Worm (Caenorhabditis elegans) whole organism, L4 larva: ENCODE measurements around the gene cnc-2.

Experiments used
- F26F4.8 ChIP-seq: fragments of 200-800 bp; sonication (Bioruptor generic); conservative IDR thresholded peaks from 2 replicates; pipeline ENCODE4 v1.3.6; 2022; ENCODE audit warnings: missing genetic modification characterization, missing compliant biosample characterization
- F37D6.2 ChIP-seq: sonication (generic microtip); optimal IDR thresholded peaks from 2 replicates; lab custom pipeline; 2016; ENCODE audit warnings: mild to moderate bottlenecking, missing genetic modification characterization, missing compliant biosample characterization
- Y105C5A.15 ChIP-seq: fragments of 200-800 bp; sonication (Bioruptor generic); IDR thresholded peaks from 2 replicates; pipeline ENCODE4 v1.3.6; 2022; ENCODE audit warnings: missing genetic modification characterization, missing compliant biosample characterization
- ZK337.2 ChIP-seq: fragments of 200-800 bp; sonication (Bioruptor generic); IDR thresholded peaks from 2 replicates; pipeline ENCODE4 v1.3.6; 2022; ENCODE audit warnings: missing genetic modification reagents, missing genetic modification characterization, missing compliant biosample characterization
- ZK546.5 ChIP-seq, 2 experiments: sonication (generic microtip); optimal IDR thresholded peaks; 2 replicates each; lab custom pipeline; 2017; ENCODE audit warnings: missing biosample characterization in 2 of 2, missing genetic modification characterization in 2 of 2
- aly-2 ChIP-seq: sonication (generic microtip); optimal IDR thresholded peaks from 2 replicates; lab custom pipeline; 2018; ENCODE audit warnings: missing biosample characterization, missing genetic modification characterization
- ceh-28 ChIP-seq: fragments of 150-350 bp; optimal IDR thresholded peaks from 2 replicates; lab custom pipeline; 2014; ENCODE audit warnings: missing biosample characterization, missing genetic modification reagents, missing genetic modification characterization
- ceh-44 ChIP-seq: fragments of 200-800 bp; sonication (Bioruptor generic); IDR thresholded peaks from 2 replicates; pipeline ENCODE4 v1.3.6; 2022; ENCODE audit warnings: missing genetic modification reagents, missing genetic modification characterization, missing compliant biosample characterization
- ceh-82 ChIP-seq: sonication (generic microtip); optimal IDR thresholded peaks from 2 replicates; lab custom pipeline; 2017; ENCODE audit warnings: missing biosample characterization, missing genetic modification characterization
- ctbp-1 ChIP-seq: fragments of 200-800 bp; sonication (Bioruptor generic); IDR thresholded peaks from 2 replicates; pipeline ENCODE4 v1.3.6; 2022; ENCODE audit warnings: missing genetic modification reagents, missing genetic modification characterization, missing compliant biosample characterization
- daf-12 ChIP-seq: fragments of 150-350 bp; optimal IDR thresholded peaks from 2 replicates; lab custom pipeline; 2014; ENCODE audit warnings: missing biosample characterization, missing genetic modification reagents, missing genetic modification characterization
- egl-27 ChIP-seq: sonication (generic microtip); optimal IDR thresholded peaks from 3 replicates; lab custom pipeline; 2017; ENCODE audit warnings: missing biosample characterization, missing genetic modification reagents, missing genetic modification characterization
- fkh-10 ChIP-seq: fragments of 150-350 bp; optimal IDR thresholded peaks from 2 replicates; lab custom pipeline; 2014; ENCODE audit warnings: missing biosample characterization, missing genetic modification reagents, missing genetic modification characterization
- fos-1 ChIP-seq: fragments of 150-350 bp; optimal IDR thresholded peaks from 2 replicates; lab custom pipeline; 2014; ENCODE audit warnings: missing biosample characterization, missing genetic modification characterization
- gei-8 ChIP-seq: fragments of 200-800 bp; sonication (Bioruptor generic); optimal IDR thresholded peaks from 2 replicates; lab custom pipeline; 2018; ENCODE audit warnings: mild to moderate bottlenecking, missing genetic modification characterization, missing compliant biosample characterization
- hif-1 ChIP-seq, 2 experiments: sonication (generic microtip); optimal IDR thresholded peaks; 2 replicates each; lab custom pipeline; 2016 to 2017; ENCODE audit warnings: missing compliant biosample characterization in 2 of 2, missing genetic modification characterization in 2 of 2, missing genetic modification reagents in 2 of 2, missing genotype in 2 of 2, mild to moderate bottlenecking in 1 of 2
- hlh-30 ChIP-seq: sonication (generic microtip); optimal IDR thresholded peaks from 2 replicates; lab custom pipeline; 2017; ENCODE audit warnings: antibody characterized with exemption, mild to moderate bottlenecking, missing genetic modification characterization, missing compliant biosample characterization; ENCODE audit not compliant: insufficient read depth
- hmg-1.1 ChIP-seq: fragments of 200-800 bp; sonication (Bioruptor generic); IDR thresholded peaks from 2 replicates; pipeline ENCODE4 v1.3.6; 2022; ENCODE audit warnings: missing genetic modification reagents, missing genetic modification characterization, missing compliant biosample characterization
- lim-7 ChIP-seq: fragments of 200-800 bp; sonication (Bioruptor generic); IDR thresholded peaks from 2 replicates; pipeline ENCODE4 v1.3.6; 2022; ENCODE audit warnings: missing genetic modification characterization, missing compliant biosample characterization
- lin-1 ChIP-seq: fragments of 200-800 bp; sonication (Bioruptor generic); IDR thresholded peaks from 2 replicates; pipeline ENCODE4 v1.3.6; 2022; ENCODE audit warnings: missing genetic modification reagents, missing genetic modification characterization, missing compliant biosample characterization
- lin-15B ChIP-seq: fragments of 150-350 bp; sonication (generic microtip); optimal IDR thresholded peaks from 3 replicates; lab custom pipeline; 2014; ENCODE audit warnings: missing biosample characterization, missing genetic modification characterization
- lin-39 ChIP-seq: fragments of 150-350 bp; optimal IDR thresholded peaks from 2 replicates; lab custom pipeline; 2014; ENCODE audit warnings: missing biosample characterization, missing genetic modification reagents, missing genetic modification characterization
- madf-9 ChIP-seq: fragments of 200-800 bp; sonication (Bioruptor generic); conservative IDR thresholded peaks from 2 replicates; pipeline ENCODE4 v1.3.6; 2022; ENCODE audit warnings: missing genetic modification reagents, missing genetic modification characterization, missing compliant biosample characterization
- mep-1 ChIP-seq: fragments of 150-350 bp; sonication (generic microtip); optimal IDR thresholded peaks from 3 replicates; lab custom pipeline; 2014; ENCODE audit warnings: missing biosample characterization, missing genetic modification characterization
- mes-2 ChIP-seq: sonication (generic microtip); optimal IDR thresholded peaks from 2 replicates; lab custom pipeline; 2016; ENCODE audit warnings: missing genotype, mild to moderate bottlenecking, missing genetic modification characterization, missing compliant biosample characterization; ENCODE audit not compliant: poor library complexity, severe bottlenecking
- mxl-3 ChIP-seq: fragments of 200-800 bp; sonication (Bioruptor generic); optimal IDR thresholded peaks from 2 replicates; lab custom pipeline; 2018; ENCODE audit warnings: mild to moderate bottlenecking, missing genetic modification characterization, missing compliant biosample characterization
- nhr-41 ChIP-seq: fragments of 200-800 bp; sonication (Bioruptor generic); IDR thresholded peaks from 2 replicates; pipeline ENCODE4 v1.3.6; 2022; ENCODE audit warnings: missing genetic modification reagents, missing genetic modification characterization, missing compliant biosample characterization
- nhr-42 ChIP-seq: fragments of 200-800 bp; sonication (Bioruptor generic); IDR thresholded peaks from 2 replicates; pipeline ENCODE4 v1.3.6; 2022; ENCODE audit warnings: missing genetic modification characterization, missing compliant biosample characterization
- nhr-6 ChIP-seq: fragments of 150-350 bp; optimal IDR thresholded peaks from 2 replicates; lab custom pipeline; 2014; ENCODE audit warnings: missing biosample characterization, missing genetic modification characterization
- nhr-76 ChIP-seq: fragments of 150-350 bp; optimal IDR thresholded peaks from 2 replicates; lab custom pipeline; 2014; ENCODE audit warnings: missing biosample characterization, missing genetic modification characterization
- nhr-77 ChIP-seq: fragments of 150-350 bp; optimal IDR thresholded peaks from 2 replicates; lab custom pipeline; 2014; ENCODE audit warnings: missing biosample characterization, missing genetic modification characterization
- set-16 ChIP-seq: fragments of 200-800 bp; sonication (Bioruptor generic); IDR thresholded peaks from 2 replicates; pipeline ENCODE4 v1.3.6; 2022; ENCODE audit warnings: missing genetic modification reagents, missing genetic modification characterization, missing compliant biosample characterization
- snpc-4 ChIP-seq: fragments of 150-350 bp; optimal IDR thresholded peaks from 2 replicates; lab custom pipeline; 2014; ENCODE audit warnings: missing biosample characterization, missing genetic modification characterization
- spr-1 ChIP-seq: sonication (generic microtip); optimal IDR thresholded peaks from 2 replicates; lab custom pipeline; 2016; ENCODE audit warnings: mild to moderate bottlenecking, missing genetic modification characterization, missing compliant biosample characterization
- tag-97 ChIP-seq: fragments of 200-800 bp; sonication (Bioruptor generic); IDR thresholded peaks from 2 replicates; pipeline ENCODE4 v1.3.6; 2022; ENCODE audit warnings: missing genetic modification characterization, missing compliant biosample characterization
- unc-39 ChIP-seq: sonication (generic microtip); optimal IDR thresholded peaks from 2 replicates; lab custom pipeline; 2017; ENCODE audit warnings: missing biosample characterization, missing genetic modification characterization
- unc-62 ChIP-seq, 3 experiments: fragments of 150-350 bp in 1 of 3; sonication (generic microtip); optimal IDR thresholded peaks in 2 of 3; peaks in 1 of 3; 1 replicate in 1 of 3; 2 replicates in 2 of 3; lab custom pipeline; 2014 to 2017; ENCODE audit warnings: missing biosample characterization in 3 of 3, missing genetic modification characterization in 3 of 3, missing genetic modification reagents in 3 of 3, missing genotype in 1 of 3

The cnc-2 gene

DNA sequence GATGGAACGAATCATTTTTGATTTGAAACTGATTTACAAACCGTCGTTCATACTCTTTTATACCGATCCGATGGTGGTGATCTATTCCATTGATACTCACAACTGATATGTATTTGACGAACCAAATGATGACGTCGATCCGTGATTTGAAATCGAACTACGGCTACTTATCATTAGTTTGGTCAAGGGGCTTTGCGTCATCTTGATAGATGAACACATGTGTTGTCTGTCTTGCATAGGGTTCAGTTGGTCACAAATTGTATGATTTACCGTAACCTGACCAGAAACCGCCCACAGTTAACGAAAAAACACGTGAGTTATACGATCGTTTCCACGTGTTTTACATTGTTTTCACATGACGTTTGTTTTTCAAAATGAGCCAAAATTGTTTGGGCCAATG lies at the start of gene cnc-2:
TSS of gene cnc-2 (minus strand) at position 24 of the 400 bp plus-strand sequence.
- no peak for TF ChIP-seq madf-9 (GFP tag; lab: Robert Waterston, UW)
- no peak for TF ChIP-seq ZK546.5 (tag; optimal IDR thresholded peaks at IDR 0.05; lab: Kevin White, UChicago)
- TF ChIP-seq ZK337.2 (GFP tag; lab: Robert Waterston, UW), result no peak
- no peak for TF ChIP-seq mes-2
- TF ChIP-seq lin-39 (tag; lab: Kevin White, UChicago), result no peak
- TF ChIP-seq lin-15B (tag; lab: Kevin White, UChicago), result no peak
- no peak for TF ChIP-seq nhr-42
- TF ChIP-seq mxl-3 (GFP tag; lab: Kevin White, UChicago), result peak; percentile 37
- no peak for TF ChIP-seq egl-27 (tag; lab: Kevin White, UChicago)
- TF ChIP-seq mep-1 (tag; lab: Kevin White, UChicago), result no peak
- no peak for TF ChIP-seq lin-1
- no peak for TF ChIP-seq unc-39
- peak; percentile 2 for TF ChIP-seq hlh-30 (tag; lab: Kevin White, UChicago)
- no peak for TF ChIP-seq nhr-41 (GFP tag; lab: Robert Waterston, UW)

DNA sequence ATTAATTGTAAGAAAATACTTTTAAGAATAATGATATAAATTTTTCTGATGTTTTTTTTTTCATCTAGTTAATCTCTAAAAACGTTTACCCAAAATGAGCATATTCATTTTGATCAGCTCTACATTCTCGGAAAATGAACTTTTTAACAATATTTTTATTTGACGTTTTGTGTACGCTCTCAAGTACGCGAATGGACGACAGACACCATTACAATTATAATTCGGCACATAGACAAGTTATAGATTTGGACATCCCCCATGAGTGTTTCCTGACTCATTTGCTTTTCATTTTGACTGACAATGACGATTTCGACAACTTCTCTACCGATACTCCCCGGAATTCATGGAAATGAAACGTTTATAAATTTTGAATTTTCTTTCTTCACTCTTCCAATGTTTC lies 49.2 kb upstream of the cnc-2 start, which contains the start of gene sru-27:
TSS of gene sru-27 (plus strand) at position 301 of the 400 bp plus-strand sequence.
- peak in 1 of 2 experiments; percentile 23 for TF ChIP-seq unc-62 (GFP tag; optimal IDR thresholded peaks at IDR 0.05 in 1 of 2; lab: Kevin White, UChicago)
- no peak for TF ChIP-seq unc-62 (tag; optimal IDR thresholded peaks at IDR 0.05; lab: Kevin White, UChicago)
- no peak for TF ChIP-seq nhr-42

DNA sequence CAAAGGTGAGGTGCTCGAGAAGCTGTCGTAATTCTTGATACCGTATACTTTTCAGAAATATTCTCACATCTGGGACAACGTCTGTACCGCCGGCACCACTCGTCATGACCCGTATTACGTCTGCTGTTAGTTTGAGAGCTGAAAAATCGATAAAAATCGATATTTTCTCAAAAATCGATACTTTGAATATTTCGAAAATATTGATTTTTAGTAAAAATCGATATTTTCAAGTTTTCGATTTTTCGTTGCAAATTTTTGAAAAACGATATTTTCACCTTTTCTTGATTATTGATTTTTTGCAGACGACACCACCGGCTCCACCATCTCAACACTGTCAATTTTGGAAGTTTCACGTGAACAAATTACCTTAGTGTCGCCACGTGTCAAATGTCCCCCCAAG lies 45.8 kb upstream of the cnc-2 start:
- TF ChIP-seq ceh-28, result peak; percentile 94
- TF ChIP-seq F26F4.8 (GFP tag; lab: Robert Waterston, UW), result no peak

DNA sequence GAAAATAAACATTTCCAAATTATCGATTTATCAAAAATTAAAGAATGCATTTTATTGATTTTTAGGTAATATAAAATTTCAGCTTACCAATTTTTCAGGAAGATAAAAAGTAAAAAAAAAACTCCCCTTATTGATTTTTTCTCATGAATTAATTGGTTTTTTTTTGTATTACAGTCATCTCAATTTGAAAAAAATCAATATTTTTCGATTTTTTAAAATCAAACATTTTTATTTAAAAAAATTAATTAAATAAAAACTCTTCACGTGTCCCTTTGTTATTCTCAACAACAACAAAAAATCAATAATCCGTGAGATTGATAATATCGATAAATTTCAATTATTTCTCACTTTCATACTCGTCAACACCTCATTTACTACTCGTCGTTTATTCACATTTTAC lies 45.4 kb upstream of the cnc-2 start, which contains the start of gene C38C3.3:
TSS of gene C38C3.3 (plus strand) at position 301 of the 400 bp plus-strand sequence.
- no peak for TF ChIP-seq ZK546.5 (tag; optimal IDR thresholded peaks at IDR 0.05; lab: Kevin White, UChicago)

DNA sequence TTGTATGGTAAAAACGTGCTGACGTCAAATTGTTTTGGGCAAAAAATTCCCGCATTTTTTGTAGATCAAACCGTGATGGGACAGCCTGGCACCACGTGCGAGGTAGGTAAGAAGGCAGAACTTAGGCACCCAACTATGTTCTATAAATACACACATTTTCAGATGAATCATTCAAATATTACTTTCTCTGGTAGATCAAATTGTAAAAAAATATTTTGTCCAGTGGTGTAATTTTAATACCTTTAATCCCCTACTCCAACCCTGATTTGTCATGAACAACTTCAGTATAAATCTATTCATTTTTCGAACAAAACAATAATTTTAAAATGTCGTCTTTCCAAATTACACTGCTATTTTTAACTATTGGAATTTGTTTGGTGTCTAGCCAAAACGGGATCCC lies 44.5 kb upstream of the cnc-2 start, which contains the start of gene spig-7:
TSS of gene spig-7 (plus strand) at position 301 of the 400 bp plus-strand sequence.
- no peak for TF ChIP-seq nhr-6 (tag; lab: Kevin White, UChicago)
- no peak for TF ChIP-seq tag-97 (GFP tag; lab: Robert Waterston, UW)
- TF ChIP-seq hmg-1.1 (GFP tag; lab: Robert Waterston, UW), result no peak
- TF ChIP-seq daf-12 (tag; lab: Kevin White, UChicago), result no peak
- no peak for TF ChIP-seq Y105C5A.15 (GFP tag; lab: Robert Waterston, UW)
- no peak for TF ChIP-seq lim-7 (GFP tag; lab: Robert Waterston, UW)
- no peak for TF ChIP-seq snpc-4 (tag; lab: Kevin White, UChicago)
- no peak for TF ChIP-seq F37D6.2 (tag; lab: Kevin White, UChicago)
- TF ChIP-seq ceh-82, result no peak
- TF ChIP-seq set-16 (GFP tag; lab: Robert Waterston, UW), result no peak
- no peak for TF ChIP-seq hlh-30 (tag; lab: Kevin White, UChicago)
- TF ChIP-seq ceh-44 (GFP tag; lab: Robert Waterston, UW), result no peak
- TF ChIP-seq aly-2 (tag; lab: Kevin White, UChicago), result no peak
- no peak for TF ChIP-seq gei-8 (GFP tag; lab: Kevin White, UChicago)
- TF ChIP-seq, all 104 proteins: peak for 0

DNA sequence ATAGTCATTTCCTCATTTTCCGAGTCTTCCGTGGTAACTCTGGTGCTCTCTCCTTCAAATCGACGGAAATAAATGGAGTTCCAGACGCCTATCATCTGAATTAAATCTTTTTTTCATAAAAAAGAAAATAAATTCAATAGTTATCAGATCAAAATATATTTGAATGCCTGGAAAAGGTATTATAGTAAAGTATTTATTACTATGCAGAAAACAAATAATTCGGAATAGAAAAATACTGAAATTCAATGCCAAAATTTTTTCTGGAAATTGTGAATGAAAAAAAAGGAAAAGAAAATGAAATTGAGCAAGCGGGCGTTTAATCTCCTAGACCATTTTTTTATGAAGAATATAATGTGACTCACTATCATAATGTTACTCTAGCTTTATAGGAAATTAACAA lies 41.5 kb upstream of the cnc-2 start, which contains the start of gene C38C3.6:
TSS of gene C38C3.6 (minus strand) at position 101 of the 400 bp plus-strand sequence.
- no peak for TF ChIP-seq spr-1 (tag; lab: Kevin White, UChicago)
- no peak for TF ChIP-seq ctbp-1 (GFP tag; lab: Robert Waterston, UW)
- TF ChIP-seq tag-97 (GFP tag; lab: Robert Waterston, UW), result no peak
- TF ChIP-seq nhr-76, result no peak
- no peak for TF ChIP-seq hif-1 (tag; optimal IDR thresholded peaks at IDR 0.05; lab: Kevin White, UChicago)
- no peak for TF ChIP-seq ceh-82
- no peak for TF ChIP-seq nhr-77
- TF ChIP-seq fos-1 (tag; lab: Kevin White, UChicago), result no peak
- no peak for TF ChIP-seq fkh-10 (GFP tag; lab: Kevin White, UChicago)
- no peak for TF ChIP-seq lin-15B (tag; lab: Kevin White, UChicago)
